Fruit fly (Drosophila melanogaster): Measurements from ENCODE around the gene CG13078.

CG13078 gene

dm6 chr2L:19583926-19584392, 20.2 kb downstream of the CG13078 start, which contains the start of the genes PCNA2 and CG10366 (continued):
- TF ChIP-seq CG6272 (GFP tag; IDR thresholded peaks at IDR 0.05), result no peak
- TF ChIP-seq CG9932 (GFP tag; IDR thresholded peaks at IDR 0.05), result peak; percentile 67
- peak; percentile 48 for TF ChIP-seq PHDP (tag; optimal IDR thresholded peaks at IDR 0.05)
- TF ChIP-seq CG2129 (GFP tag; IDR thresholded peaks at IDR 0.05; ENCODE audit: partially characterized antibody), result no peak
- TF ChIP-seq CG1529 (GFP tag; optimal IDR thresholded peaks at IDR 0.05), result no peak
- no peak for TF ChIP-seq eyg (GFP tag; optimal IDR thresholded peaks at IDR 0.05)
- TF ChIP-seq CG17612 (GFP tag; IDR thresholded peaks at IDR 0.05), result no peak
- TF ChIP-seq CG17359 (tag; optimal IDR thresholded peaks at IDR 0.05), result peak; percentile 39
- peak; percentile 73 for TF ChIP-seq az2 (GFP tag; optimal IDR thresholded peaks at IDR 0.05)
- peak; percentile 58; the same call in 1 of the 2 replicates for TF ChIP-seq amos (GFP tag; IDR thresholded peaks at IDR 0.05; ENCODE audit: partially characterized antibody)
- no peak for TF ChIP-seq CG10321 (GFP tag; IDR thresholded peaks at IDR 0.05)
- TF ChIP-seq Ada2b (GFP tag; IDR thresholded peaks at IDR 0.05), result peak; percentile 55; the same call in 1 of the 2 replicates
- no peak for TF ChIP-seq CG14050 (GFP tag; IDR thresholded peaks at IDR 0.05)
- peak; percentile 49 for TF ChIP-seq kay (GFP tag; optimal IDR thresholded peaks at IDR 0.05)
- peak; percentile 77 for TF ChIP-seq CG8924 (tag; optimal IDR thresholded peaks at IDR 0.05)
- no peak for TF ChIP-seq crol (GFP tag; IDR thresholded peaks at IDR 0.05)
- TF ChIP-seq CG8281 (tag; optimal IDR thresholded peaks at IDR 0.05), result peak; percentile 27
- peak; percentile 14 for TF ChIP-seq fd64A (GFP tag; optimal IDR thresholded peaks at IDR 0.05)
- no peak for TF ChIP-seq Hr78 (GFP tag; optimal IDR thresholded peaks at IDR 0.05)
- peak; percentile 56 for TF ChIP-seq lmd (GFP tag; IDR thresholded peaks at IDR 0.05)
- TF ChIP-seq btn (GFP tag; optimal IDR thresholded peaks at IDR 0.05), result peak; percentile 6
- no peak for TF ChIP-seq ab (GFP tag; optimal IDR thresholded peaks at IDR 0.05)
- TF ChIP-seq Fer3 (tag; optimal IDR thresholded peaks at IDR 0.05), result peak; percentile 63
- peak; percentile 58; the same call in 2 of the 3 replicates for TF ChIP-seq Mrtf (GFP tag; IDR thresholded peaks at IDR 0.05)
- no peak for TF ChIP-seq sens-2 (GFP tag; IDR thresholded peaks at IDR 0.05)
- no peak for TF ChIP-seq Jarid2 (GFP tag; optimal IDR thresholded peaks at IDR 0.05)
- peak; percentile 78 for TF ChIP-seq CG13775 (GFP tag; optimal IDR thresholded peaks at IDR 0.05)
- TF ChIP-seq esg (GFP tag; conservative IDR thresholded peaks at IDR 0.05), result peak; percentile 45; the same call in 1 of the 2 replicates
- TF ChIP-seq MTF-1 (GFP tag; optimal IDR thresholded peaks at IDR 0.05; ENCODE audit: borderline replicate concordance), result no peak
- no peak for TF ChIP-seq Adf1 (GFP tag; IDR thresholded peaks at IDR 0.05)
- no peak for TF ChIP-seq otp (GFP tag; IDR thresholded peaks at IDR 0.05)
- no peak for TF ChIP-seq bbx (GFP tag; IDR thresholded peaks at IDR 0.05; ENCODE audit: partially characterized antibody)
- peak; percentile 56 for TF ChIP-seq Mes4 (GFP tag; optimal IDR thresholded peaks at IDR 0.05)
- TF ChIP-seq bab2 (GFP tag; optimal IDR thresholded peaks at IDR 0.05), result peak; percentile 77
- TF ChIP-seq CG15601 (tag; optimal IDR thresholded peaks at IDR 0.05), result peak; percentile 42
- TF ChIP-seq tin (GFP tag; optimal IDR thresholded peaks at IDR 0.05), result peak; percentile 71
- TF ChIP-seq wor (GFP tag; IDR thresholded peaks at IDR 0.05), result no peak
- TF ChIP-seq CG10209 (GFP tag; optimal IDR thresholded peaks at IDR 0.05), result peak; percentile 42
- TF ChIP-seq Ravus (GFP tag; IDR thresholded peaks at IDR 0.05), result no peak
- 0 out of 2 replicates have a peak, but pooled peaks have one; percentile 7 for TF ChIP-seq CG42726 (GFP tag; IDR thresholded peaks at IDR 0.05; ENCODE audit: partially characterized antibody)
- peak; percentile 58 for TF ChIP-seq CG18764 (GFP tag; optimal IDR thresholded peaks at IDR 0.05)
- TF ChIP-seq Xrp1 (GFP tag; IDR thresholded peaks at IDR 0.05), result peak; percentile 61; the same call in 1 of the 2 replicates
- TF ChIP-seq unpg (GFP tag; optimal IDR thresholded peaks at IDR 0.05), result peak; percentile 67
- peak; percentile 65 for TF ChIP-seq Atf3 (GFP tag; optimal IDR thresholded peaks at IDR 0.05)
- TF ChIP-seq CG6254 (GFP tag; optimal IDR thresholded peaks at IDR 0.05), result peak; percentile 27
- TF ChIP-seq CG14441 (GFP tag; IDR thresholded peaks at IDR 0.05), result peak; percentile 46; the same call in 1 of the 2 replicates
- TF ChIP-seq Eip74EF (GFP tag; optimal IDR thresholded peaks at IDR 0.05), result peak in 1 of 2 experiments; percentile 8
- no peak for TF ChIP-seq Gsc (GFP tag; IDR thresholded peaks at IDR 0.05)
- TF ChIP-seq toy (GFP tag; IDR thresholded peaks at IDR 0.05), result no peak
- no peak for TF ChIP-seq Kr (GFP tag; optimal IDR thresholded peaks at IDR 0.05)
